Worm (Caenorhabditis elegans) whole organism, L4 larva: Measurements from ENCODE around the gene 2L52.1.

ENCODE experiments used
- arid-1 ChIP-seq: fragments of 200-800 bp; sonication (Bioruptor generic); conservative IDR thresholded peaks from 2 replicates; pipeline ENCODE4 v1.3.6; 2022; ENCODE audit warnings: missing genetic modification reagents, missing genetic modification characterization, missing compliant biosample characterization
- dmd-8 ChIP-seq: fragments of 200-800 bp; sonication (Bioruptor generic); IDR thresholded peaks from 2 replicates; pipeline ENCODE4 v1.3.6; 2022; ENCODE audit warnings: missing genetic modification characterization, missing compliant biosample characterization
- mes-2 ChIP-seq: sonication (generic microtip); optimal IDR thresholded peaks from 2 replicates; lab custom pipeline; 2016; ENCODE audit warnings: missing genotype, mild to moderate bottlenecking, missing genetic modification characterization, missing compliant biosample characterization; ENCODE audit not compliant: poor library complexity, severe bottlenecking
- nhr-102 ChIP-seq: sonication (generic microtip); optimal IDR thresholded peaks from 2 replicates; lab custom pipeline; 2016; ENCODE audit warnings: mild to moderate bottlenecking, missing genetic modification characterization, moderate library complexity, missing compliant biosample characterization
- pqm-1 ChIP-seq: sonication (generic microtip); optimal IDR thresholded peaks from 2 replicates; lab custom pipeline; 2017; ENCODE audit warnings: missing biosample characterization, missing genetic modification characterization
- ztf-11 ChIP-seq: fragments of 150-350 bp; optimal IDR thresholded peaks from 2 replicates; lab custom pipeline; 2014; ENCODE audit warnings: missing biosample characterization, missing genetic modification characterization

2L52.1 gene

ce11 chrII:50862-51261, 49.2 kb downstream of the 2L52.1 start (continued):
- TF ChIP-seq pqm-1 (tag; lab: Kevin White, UChicago) (peak; percentile 42), dmd-8 (GFP tag; lab: Robert Waterston, UW) (no peak), ztf-11 (no peak)
- TF ChIP-seq, all 104 proteins: peak for 9

- peak; percentile 7 for TF ChIP-seq mes-2
- no peak for TF ChIP-seq nhr-102 (tag; lab: Kevin White, UChicago)
- TF ChIP-seq arid-1 (GFP tag; lab: Robert Waterston, UW) = no peak
These were observed 49.7 kb downstream of the 2L52.1 start, which contains the start of gene sptl-1 for ce11 chrII:51352-51751. sptl-1 (plus strand) TSS chrII:51652.
